Worm (Caenorhabditis elegans) whole organism, young adult: ENCODE measurements around the gene W02D7.5.

ENCODE experiments used
- F55B11.4 ChIP-seq: sonication (generic microtip); optimal IDR thresholded peaks from 2 replicates; lab custom pipeline; 2016; ENCODE audit warnings: missing compliant biosample characterization, missing genetic modification characterization, borderline replicate concordance; ENCODE audit not compliant: insufficient read depth
- F57C9.4 ChIP-seq: sonication (generic microtip); optimal IDR thresholded peaks from 2 replicates; lab custom pipeline; 2017; ENCODE audit warnings: mild to moderate bottlenecking, missing genetic modification characterization, missing compliant biosample characterization
- T07F8.4 ChIP-seq: sonication (generic microtip); optimal IDR thresholded peaks from 2 replicates; lab custom pipeline; 2016; ENCODE audit warnings: mild to moderate bottlenecking, missing genetic modification characterization, moderate library complexity, missing compliant biosample characterization
- T26A5.8 ChIP-seq: sonication (generic microtip); optimal IDR thresholded peaks from 2 replicates; lab custom pipeline; 2016; ENCODE audit warnings: missing genetic modification characterization, missing compliant biosample characterization
- Y67H2A.10 ChIP-seq: fragments of 200-800 bp; sonication (Bioruptor generic); conservative IDR thresholded peaks from 2 replicates; pipeline ENCODE4 v1.3.6; 2022; ENCODE audit warnings: missing genetic modification reagents, missing genetic modification characterization, missing compliant biosample characterization
- bed-1 ChIP-seq: fragments of 200-800 bp; sonication (Bioruptor generic); IDR thresholded peaks from 2 replicates; pipeline ENCODE4 v1.3.6; 2022; ENCODE audit warnings: missing genetic modification reagents, missing genetic modification characterization, missing compliant biosample characterization
- cebp-1 ChIP-seq, 2 experiments: fragments of 200-800 bp in 1 of 2; sonication (Bioruptor generic) in 1 of 2; sonication (generic microtip) in 1 of 2; IDR thresholded peaks in 1 of 2; optimal IDR thresholded peaks in 1 of 2; 2 replicates each; pipeline versions ENCODE4 v1.3.6 to Lab custom; 2017 to 2022; ENCODE audit warnings: missing compliant biosample characterization in 2 of 2, missing genetic modification characterization in 2 of 2, mild to moderate bottlenecking in 1 of 2, missing genetic modification reagents in 1 of 2, moderate library complexity in 1 of 2
- ceh-91 ChIP-seq: fragments of 200-800 bp; sonication (Bioruptor generic); IDR thresholded peaks from 2 replicates; pipeline ENCODE4 v1.3.6; 2022; ENCODE audit warnings: missing genetic modification reagents, missing genetic modification characterization, missing compliant biosample characterization
- chd-7 ChIP-seq: sonication (generic microtip); optimal IDR thresholded peaks from 2 replicates; lab custom pipeline; 2016; ENCODE audit warnings: mild to moderate bottlenecking, missing genetic modification characterization, moderate library complexity, missing compliant biosample characterization
- dpl-1 ChIP-seq: fragments of 150-350 bp; optimal IDR thresholded peaks from 2 replicates; lab custom pipeline; 2014; ENCODE audit warnings: missing biosample characterization, missing genetic modification reagents, missing genetic modification characterization
- efl-1 ChIP-seq: fragments of 150-350 bp; optimal IDR thresholded peaks from 2 replicates; lab custom pipeline; 2014; ENCODE audit warnings: missing biosample characterization, missing genetic modification reagents, missing genetic modification characterization
- egl-18 ChIP-seq: fragments of 200-800 bp; sonication (Bioruptor generic); IDR thresholded peaks from 2 replicates; pipeline ENCODE4 v1.3.6; 2022; ENCODE audit warnings: missing genetic modification reagents, missing genetic modification characterization, missing compliant biosample characterization
- egrh-3 ChIP-seq: fragments of 200-800 bp; sonication (Bioruptor generic); IDR thresholded peaks from 2 replicates; pipeline ENCODE4 v1.3.6; 2022; ENCODE audit warnings: missing genetic modification reagents, missing genetic modification characterization, missing compliant biosample characterization
- ets-4 ChIP-seq: fragments of 200-800 bp; sonication (Bioruptor generic); optimal IDR thresholded peaks from 2 replicates; lab custom pipeline; 2018; ENCODE audit warnings: mild to moderate bottlenecking, missing genetic modification characterization, missing compliant biosample characterization
- gei-17 ChIP-seq: fragments of 200-800 bp; sonication (Bioruptor generic); optimal IDR thresholded peaks from 2 replicates; lab custom pipeline; 2018; ENCODE audit warnings: mild to moderate bottlenecking, missing genetic modification characterization, missing compliant biosample characterization
- hlh-26 ChIP-seq: fragments of 200-800 bp; sonication (Bioruptor generic); conservative IDR thresholded peaks from 2 replicates; pipeline ENCODE4 v1.3.6; 2022; ENCODE audit warnings: missing genetic modification reagents, missing genetic modification characterization, missing compliant biosample characterization
- let-526 ChIP-seq: fragments of 200-800 bp; sonication (Bioruptor generic); IDR thresholded peaks from 2 replicates; pipeline ENCODE4 v1.3.6; 2022; ENCODE audit warnings: missing genetic modification reagents, missing genetic modification characterization, missing compliant biosample characterization
- madf-10 ChIP-seq: sonication (generic microtip); optimal IDR thresholded peaks from 2 replicates; lab custom pipeline; 2016; ENCODE audit warnings: mild to moderate bottlenecking, missing genetic modification characterization, missing compliant biosample characterization
- mxl-1 ChIP-seq: sonication (generic microtip); optimal IDR thresholded peaks from 2 replicates; lab custom pipeline; 2016; ENCODE audit warnings: missing genetic modification characterization, missing compliant biosample characterization
- nfyb-1 ChIP-seq: fragments of 200-800 bp; sonication (Bioruptor generic); IDR thresholded peaks from 2 replicates; pipeline ENCODE4 v1.3.6; 2022; ENCODE audit warnings: missing genetic modification reagents, missing genetic modification characterization, missing compliant biosample characterization
- nhr-120 ChIP-seq: fragments of 200-800 bp; sonication (Bioruptor generic); IDR thresholded peaks from 2 replicates; pipeline ENCODE4 v1.3.6; 2022; ENCODE audit warnings: missing genetic modification characterization, missing compliant biosample characterization
- nhr-179 ChIP-seq: sonication (generic microtip); optimal IDR thresholded peaks from 2 replicates; lab custom pipeline; 2016; ENCODE audit warnings: mild to moderate bottlenecking, missing genetic modification characterization, missing compliant biosample characterization
- nhr-27 ChIP-seq: fragments of 200-800 bp; sonication (Bioruptor generic); optimal IDR thresholded peaks from 2 replicates; lab custom pipeline; 2018; ENCODE audit warnings: mild to moderate bottlenecking, missing genetic modification characterization, moderate library complexity, missing compliant biosample characterization
- nhr-80 ChIP-seq: sonication (generic microtip); optimal IDR thresholded peaks from 2 replicates; lab custom pipeline; 2016; ENCODE audit warnings: missing genetic modification characterization, missing compliant biosample characterization
- rec-8 ChIP-seq, 2 experiments: sonication (generic microtip); optimal IDR thresholded peaks; 2 replicates each; lab custom pipeline; 2016; ENCODE audit warnings: mild to moderate bottlenecking in 2 of 2, missing genetic modification characterization in 2 of 2, missing genetic modification reagents in 2 of 2, missing genotype in 2 of 2, missing biosample characterization in 1 of 2, missing compliant biosample characterization in 1 of 2, moderate library complexity in 1 of 2
- rpc-1 ChIP-seq, 2 experiments: fragments of 150-350 bp in 1 of 2; sonication (generic microtip) in 1 of 2; optimal IDR thresholded peaks; 2 replicates each; lab custom pipeline; 2014 to 2018; ENCODE audit warnings: missing biosample characterization in 1 of 2, missing genetic modification characterization in 1 of 2, missing genetic modification reagents in 1 of 2, missing genotype in 1 of 2
- sea-2 ChIP-seq: fragments of 200-800 bp; sonication (Bioruptor generic); IDR thresholded peaks from 2 replicates; pipeline ENCODE4 v1.3.6; 2022; ENCODE audit warnings: missing genetic modification characterization, missing compliant biosample characterization
- snpc-3.4 ChIP-seq: sonication (generic microtip); optimal IDR thresholded peaks from 2 replicates; lab custom pipeline; 2017; ENCODE audit warnings: missing genetic modification characterization, mild to moderate bottlenecking, missing compliant biosample characterization, antibody characterized with exemption, moderate library complexity, missing genotype, missing genetic modification reagents
- tbp1 ChIP-seq: fragments of 200-800 bp; sonication (Bioruptor generic); optimal IDR thresholded peaks from 2 replicates; lab custom pipeline; 2018; ENCODE audit warnings: mild to moderate bottlenecking, missing genetic modification characterization, missing compliant biosample characterization
- unc-130 ChIP-seq: sonication (generic microtip); optimal IDR thresholded peaks from 2 replicates; lab custom pipeline; 2016; ENCODE audit warnings: missing genetic modification reagents, missing genetic modification characterization, missing compliant biosample characterization
- ztf-22 ChIP-seq: fragments of 200-800 bp; sonication (Bioruptor generic); optimal IDR thresholded peaks from 2 replicates; lab custom pipeline; 2018; ENCODE audit warnings: mild to moderate bottlenecking, missing genetic modification characterization, moderate library complexity, missing compliant biosample characterization
- ztf-25 ChIP-seq: fragments of 200-800 bp; sonication (Bioruptor generic); IDR thresholded peaks from 2 replicates; pipeline ENCODE4 v1.3.6; 2022; ENCODE audit warnings: missing genetic modification reagents, missing genetic modification characterization, missing compliant biosample characterization

Gene W02D7.5

DNA sequence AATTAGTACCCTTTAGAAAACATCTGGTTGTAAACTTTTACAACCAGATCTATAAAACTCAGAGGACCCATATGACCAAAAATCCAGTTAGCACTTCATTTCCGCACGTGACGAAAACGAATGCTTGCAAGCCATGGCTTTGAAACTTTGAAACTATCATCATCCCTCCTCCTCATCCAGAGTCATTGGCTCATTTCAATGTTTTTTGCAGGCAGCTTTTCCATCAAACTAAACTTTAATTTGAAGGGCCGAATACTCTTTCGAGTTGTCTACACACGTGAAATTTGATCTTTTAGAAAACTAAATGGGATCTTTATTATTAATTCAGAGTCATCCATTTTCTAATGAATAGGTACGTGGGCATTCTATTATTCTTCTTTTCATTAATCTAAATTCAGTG lies 36.8 kb downstream of the W02D7.5 start:
- TF ChIP-seq hlh-26 (GFP tag; lab: Robert Waterston, UW) (no peak), nhr-179 (tag; lab: Kevin White, UChicago) (no peak), snpc-3.4 (tag; lab: Kevin White, UChicago) (no peak)

DNA sequence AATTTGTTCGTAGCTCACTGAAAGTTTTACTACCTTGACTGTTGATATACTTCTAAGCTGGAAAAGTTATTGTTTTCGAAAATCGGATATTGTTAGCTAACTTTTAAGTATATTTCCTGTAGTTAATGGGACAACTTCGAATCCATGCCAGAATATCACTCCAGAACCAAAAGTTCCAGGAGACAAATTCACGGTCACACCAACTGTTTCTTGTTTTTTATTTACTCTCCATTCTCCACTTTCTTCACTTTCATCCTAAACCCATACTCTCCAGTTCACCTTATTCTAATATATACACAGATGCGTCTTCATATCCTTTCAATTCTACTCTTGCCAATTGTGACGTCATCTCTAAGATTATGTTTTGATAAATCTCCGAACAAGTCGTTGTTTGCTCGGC lies 40.0 kb downstream of the W02D7.5 start, which contains the start of gene C16D9.1:
Gene C16D9.1 (plus strand): TSS at position 301 of the 400 bp plus-strand sequence.
- TF ChIP-seq nhr-120: no peak
- TF ChIP-seq rpc-1 (optimal IDR thresholded peaks at IDR 0.05; lab: Kevin White, UChicago): no peak
- TF ChIP-seq rpc-1 (tag; optimal IDR thresholded peaks at IDR 0.05; lab: Kevin White, UChicago): no peak
- TF ChIP-seq let-526 (GFP tag; lab: Robert Waterston, UW): no peak

DNA sequence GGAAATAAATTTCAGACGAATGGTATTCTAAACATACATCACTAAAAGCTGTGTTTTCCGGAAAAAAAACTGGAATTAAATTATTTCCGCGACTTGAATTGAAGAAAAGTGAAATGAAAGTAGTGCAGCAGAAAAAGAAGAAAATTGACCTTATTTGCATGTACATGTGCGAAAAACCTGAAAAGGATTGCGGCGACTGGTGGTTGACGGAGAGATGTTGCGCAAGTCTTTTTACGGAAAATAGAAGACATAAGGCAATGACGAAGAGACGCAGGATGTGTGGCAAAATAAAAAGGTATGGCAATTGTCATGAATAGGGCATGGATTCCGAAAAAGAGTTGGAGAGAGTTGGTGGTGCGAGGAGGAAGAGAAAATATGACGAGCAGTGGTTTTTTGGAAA lies 44.1 kb downstream of the W02D7.5 start:
- TF ChIP-seq tbp1 (GFP tag; lab: Kevin White, UChicago) (no peak), T07F8.4 (tag; lab: Kevin White, UChicago) (no peak), egl-18 (GFP tag; lab: Robert Waterston, UW) (no peak), chd-7 (tag; lab: Kevin White, UChicago) (no peak), egrh-3 (GFP tag; lab: Robert Waterston, UW) (no peak), ztf-25 (no peak), F57C9.4 (tag; lab: Kevin White, UChicago) (no peak), efl-1 (GFP tag; lab: Kevin White, UChicago) (no peak), unc-130 (GFP tag; lab: Kevin White, UChicago) (no peak), rec-8 (tag; optimal IDR thresholded peaks at IDR 0.05; lab: Kevin White, UChicago) (no peak), bed-1 (GFP tag; lab: Robert Waterston, UW) (no peak), snpc-3.4 (tag; lab: Kevin White, UChicago) (no peak), gei-17 (GFP tag; lab: Kevin White, UChicago) (no peak), rpc-1 (optimal IDR thresholded peaks at IDR 0.05; lab: Kevin White, UChicago) (no peak), rpc-1 (tag; optimal IDR thresholded peaks at IDR 0.05; lab: Kevin White, UChicago) (no peak), mxl-1 (tag; lab: Kevin White, UChicago) (no peak), cebp-1 (GFP tag; IDR thresholded peaks at IDR 0.05; lab: Robert Waterston, UW) (no peak), cebp-1 (tag; optimal IDR thresholded peaks at IDR 0.05; lab: Kevin White, UChicago) (no peak), sea-2 (GFP tag; lab: Robert Waterston, UW) (no peak), F55B11.4 (no peak)

DNA sequence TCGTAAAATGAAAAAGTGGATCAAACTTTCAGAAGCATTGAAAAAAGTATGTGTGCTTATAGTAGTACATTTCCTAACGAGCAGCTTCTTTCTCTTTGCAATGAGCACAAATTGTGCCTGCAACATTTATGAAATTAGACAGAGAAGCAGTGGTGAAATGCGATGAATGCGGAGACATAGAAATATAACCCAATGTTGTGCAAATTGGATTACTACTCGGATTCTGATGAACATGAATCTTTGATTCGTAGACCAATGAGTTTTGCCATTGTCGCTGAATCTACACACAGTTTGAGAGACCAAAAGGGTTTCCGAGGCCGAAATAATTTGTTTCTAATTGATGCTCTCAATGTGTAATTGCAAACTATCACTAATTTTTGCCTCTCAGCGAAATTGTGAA lies 45.1 kb downstream of the W02D7.5 start:
- no peak for TF ChIP-seq T26A5.8 (tag; lab: Kevin White, UChicago)
- TF ChIP-seq Y67H2A.10 (GFP tag; lab: Robert Waterston, UW): no peak
- TF ChIP-seq nfyb-1: no peak
- no peak for TF ChIP-seq nhr-80
- no peak for TF ChIP-seq let-526 (GFP tag; lab: Robert Waterston, UW)
- TF ChIP-seq nhr-27 (tag; lab: Kevin White, UChicago): no peak
- no peak for TF ChIP-seq madf-10
- no peak for TF ChIP-seq dpl-1
- TF ChIP-seq T07F8.4 (tag; lab: Kevin White, UChicago): no peak
- TF ChIP-seq ceh-91: no peak
- no peak for TF ChIP-seq ztf-22 (GFP tag; lab: Kevin White, UChicago)
- TF ChIP-seq ets-4 (GFP tag; lab: Kevin White, UChicago): no peak
- no peak for TF ChIP-seq hlh-26 (GFP tag; lab: Robert Waterston, UW)
